Worm (Caenorhabditis elegans): ENCODE measurements around the gene mrps-7.
A peak's percentile ranks its signal among the peaks of the same experiment; 100 is the strongest.

Gene mrps-7

ce11 chrIV:14767693-14768251, at the start of gene mrps-7, which contains the start of gene Y57G11C.3:
Gene mrps-7, minus strand, starts transcription at chrIV:14767730.
Gene Y57G11C.3, plus strand, starts transcription at chrIV:14768201.
- peak; percentile 73 for TF ChIP-seq cog-1 (tag; optimal IDR thresholded peaks at IDR 0.05)
- no peak for TF ChIP-seq klf-2 (GFP tag; conservative IDR thresholded peaks at IDR 0.05)
- no peak for TF ChIP-seq ztf-23 (GFP tag; IDR thresholded peaks at IDR 0.05)
- no peak for TF ChIP-seq tab-1 (GFP tag; IDR thresholded peaks at IDR 0.05)
- no peak for TF ChIP-seq T22C8.4 (GFP tag; IDR thresholded peaks at IDR 0.05)
- TF ChIP-seq ztf-29 (GFP tag; IDR thresholded peaks at IDR 0.05) = no peak

- TF ChIP-seq klf-2 (GFP tag; conservative IDR thresholded peaks at IDR 0.05) = no peak
- no peak for TF ChIP-seq tab-1 (GFP tag; IDR thresholded peaks at IDR 0.05)
- no peak for TF ChIP-seq ref-1 (GFP tag; conservative IDR thresholded peaks at IDR 0.05)
- TF ChIP-seq ztf-23 (GFP tag; IDR thresholded peaks at IDR 0.05) = no peak
- TF ChIP-seq med-1 (GFP tag; optimal IDR thresholded peaks at IDR 0.05; ENCODE audit: insufficient read depth) = no peak
- TF ChIP-seq cog-1 (tag; optimal IDR thresholded peaks at IDR 0.05) = no peak
- TF ChIP-seq flt-1 (GFP tag; IDR thresholded peaks at IDR 0.05) = no peak
- no peak for TF ChIP-seq T22C8.4 (GFP tag; IDR thresholded peaks at IDR 0.05)
- TF ChIP-seq ztf-29 (GFP tag; IDR thresholded peaks at IDR 0.05) = no peak
Measured at ce11 chrIV:14816288-14816687, 48.8 kb upstream of the mrps-7 start, which contains the start of gene Y57G11C.46. Gene Y57G11C.46, minus strand, starts transcription at chrIV:14816388.

- no peak for TF ChIP-seq tab-1 (GFP tag; IDR thresholded peaks at IDR 0.05)
- no peak for TF ChIP-seq ztf-29 (GFP tag; IDR thresholded peaks at IDR 0.05)
- no peak for TF ChIP-seq med-1 (GFP tag; optimal IDR thresholded peaks at IDR 0.05; ENCODE audit: insufficient read depth)
- no peak for TF ChIP-seq flt-1 (GFP tag; IDR thresholded peaks at IDR 0.05)
- TF ChIP-seq ztf-23 (GFP tag; IDR thresholded peaks at IDR 0.05) = no peak
- TF ChIP-seq klf-2 (GFP tag; conservative IDR thresholded peaks at IDR 0.05) = no peak
- no peak for TF ChIP-seq cog-1 (tag; optimal IDR thresholded peaks at IDR 0.05)
- TF ChIP-seq T22C8.4 (GFP tag; IDR thresholded peaks at IDR 0.05) = no peak
- TF ChIP-seq ref-1 (GFP tag; conservative IDR thresholded peaks at IDR 0.05) = no peak
Measured at ce11 chrIV:14806903-14807302, 39.4 kb upstream of the mrps-7 start, which contains the start of gene oig-5. Gene oig-5, plus strand, starts transcription at chrIV:14807203.

- TF ChIP-seq flt-1 (GFP tag; IDR thresholded peaks at IDR 0.05) (no peak), ztf-29 (GFP tag; IDR thresholded peaks at IDR 0.05) (no peak), ref-1 (GFP tag; conservative IDR thresholded peaks at IDR 0.05) (no peak), med-1 (GFP tag; optimal IDR thresholded peaks at IDR 0.05; ENCODE audit: insufficient read depth) (no peak), klf-2 (GFP tag; conservative IDR thresholded peaks at IDR 0.05) (no peak), tab-1 (GFP tag; IDR thresholded peaks at IDR 0.05) (no peak), cog-1 (tag; optimal IDR thresholded peaks at IDR 0.05) (no peak), T22C8.4 (GFP tag; IDR thresholded peaks at IDR 0.05) (no peak), ztf-23 (GFP tag; IDR thresholded peaks at IDR 0.05) (no peak)
Measured at ce11 chrIV:14802316-14802715, 34.8 kb upstream of the mrps-7 start, which contains the start of gene Y57G11C.1142. Gene Y57G11C.1142, plus strand, starts transcription at chrIV:14802616.

- TF ChIP-seq ztf-23 (GFP tag; IDR thresholded peaks at IDR 0.05) = no peak
- TF ChIP-seq cog-1 (tag; optimal IDR thresholded peaks at IDR 0.05) = no peak
- TF ChIP-seq ztf-29 (GFP tag; IDR thresholded peaks at IDR 0.05) = no peak
- no peak for TF ChIP-seq T22C8.4 (GFP tag; IDR thresholded peaks at IDR 0.05)
- TF ChIP-seq flt-1 (GFP tag; IDR thresholded peaks at IDR 0.05) = no peak
- no peak for TF ChIP-seq tab-1 (GFP tag; IDR thresholded peaks at IDR 0.05)
- TF ChIP-seq klf-2 (GFP tag; conservative IDR thresholded peaks at IDR 0.05) = no peak
- no peak for TF ChIP-seq med-1 (GFP tag; optimal IDR thresholded peaks at IDR 0.05; ENCODE audit: insufficient read depth)
- TF ChIP-seq ref-1 (GFP tag; conservative IDR thresholded peaks at IDR 0.05) = no peak
Measured at ce11 chrIV:14800931-14801330, 33.4 kb upstream of the mrps-7 start.

ce11 chrIV:14799186-14799585, 31.7 kb upstream of the mrps-7 start, which contains the start of gene Y57G11C.14:
Gene Y57G11C.14, plus strand, starts transcription at chrIV:14799311.
- TF ChIP-seq ref-1 (GFP tag; conservative IDR thresholded peaks at IDR 0.05) (no peak), ztf-23 (GFP tag; IDR thresholded peaks at IDR 0.05) (no peak), ztf-29 (GFP tag; IDR thresholded peaks at IDR 0.05) (no peak), med-1 (GFP tag; optimal IDR thresholded peaks at IDR 0.05; ENCODE audit: insufficient read depth) (no peak), cog-1 (tag; optimal IDR thresholded peaks at IDR 0.05) (no peak), tab-1 (GFP tag; IDR thresholded peaks at IDR 0.05) (no peak), klf-2 (GFP tag; conservative IDR thresholded peaks at IDR 0.05) (no peak), flt-1 (GFP tag; IDR thresholded peaks at IDR 0.05) (no peak), T22C8.4 (GFP tag; IDR thresholded peaks at IDR 0.05) (no peak)

ce11 chrIV:14797849-14798248, 30.3 kb upstream of the mrps-7 start, which contains the start of gene arl-8:
Gene arl-8, plus strand, starts transcription at chrIV:14798149.
- TF ChIP-seq ref-1 (GFP tag; conservative IDR thresholded peaks at IDR 0.05) = no peak
- no peak for TF ChIP-seq tab-1 (GFP tag; IDR thresholded peaks at IDR 0.05)
- TF ChIP-seq klf-2 (GFP tag; conservative IDR thresholded peaks at IDR 0.05) = no peak
- TF ChIP-seq T22C8.4 (GFP tag; IDR thresholded peaks at IDR 0.05) = no peak
- no peak for TF ChIP-seq med-1 (GFP tag; optimal IDR thresholded peaks at IDR 0.05; ENCODE audit: insufficient read depth)
- TF ChIP-seq flt-1 (GFP tag; IDR thresholded peaks at IDR 0.05) = no peak
- TF ChIP-seq ztf-23 (GFP tag; IDR thresholded peaks at IDR 0.05) = no peak
- no peak for TF ChIP-seq ztf-29 (GFP tag; IDR thresholded peaks at IDR 0.05)
- TF ChIP-seq cog-1 (tag; optimal IDR thresholded peaks at IDR 0.05) = no peak

- TF ChIP-seq tab-1 (GFP tag; IDR thresholded peaks at IDR 0.05) = no peak
- no peak for TF ChIP-seq med-1 (GFP tag; optimal IDR thresholded peaks at IDR 0.05; ENCODE audit: insufficient read depth)
- TF ChIP-seq ref-1 (GFP tag; conservative IDR thresholded peaks at IDR 0.05) = no peak
- TF ChIP-seq klf-2 (GFP tag; conservative IDR thresholded peaks at IDR 0.05) = no peak
- no peak for TF ChIP-seq ztf-29 (GFP tag; IDR thresholded peaks at IDR 0.05)
Measured at ce11 chrIV:14797354-14797753, 29.8 kb upstream of the mrps-7 start, which contains the start of the genes Y57G11C.1147 and nuo-3. Gene Y57G11C.1147, minus strand, starts transcription at chrIV:14797514. Gene nuo-3, minus strand, starts transcription at chrIV:14797544.

- TF ChIP-seq flt-1 (GFP tag; IDR thresholded peaks at IDR 0.05) (no peak), med-1 (GFP tag; optimal IDR thresholded peaks at IDR 0.05; ENCODE audit: insufficient read depth) (no peak), T22C8.4 (GFP tag; IDR thresholded peaks at IDR 0.05) (no peak), ztf-29 (GFP tag; IDR thresholded peaks at IDR 0.05) (no peak), cog-1 (tag; optimal IDR thresholded peaks at IDR 0.05) (no peak), klf-2 (GFP tag; conservative IDR thresholded peaks at IDR 0.05) (no peak), tab-1 (GFP tag; IDR thresholded peaks at IDR 0.05) (no peak), ref-1 (GFP tag; conservative IDR thresholded peaks at IDR 0.05) (no peak), ztf-23 (GFP tag; IDR thresholded peaks at IDR 0.05) (no peak)
Measured at ce11 chrIV:14795918-14796488, 28.5 kb upstream of the mrps-7 start, which contains the start of gene coq-3. Gene coq-3, minus strand, starts transcription at chrIV:14796324.

Measured in whole organism, midembryonic.